Fruit fly (Drosophila melanogaster) whole organism, embryonic: ENCODE data around the gene Tango1.

Experiments used
- CG10209 ChIP-seq: fragments of 200-800 bp; sonication (Bioruptor generic); optimal IDR thresholded peaks from 3 replicates; lab custom pipeline; 2017; ENCODE audit warnings: missing biosample characterization, mild to moderate bottlenecking, missing genetic modification characterization, missing genetic modification reagents
- CG10654 ChIP-seq: fragments of 200-800 bp; sonication (Bioruptor generic); optimal IDR thresholded peaks from 2 replicates; lab custom pipeline; 2016; ENCODE audit warnings: missing biosample characterization, missing genetic modification characterization
- CG10959 ChIP-seq: fragments of 200-800 bp; sonication (Bioruptor generic); IDR thresholded peaks from 2 replicates; pipeline ENCODE4 v1.3.6; 2022; ENCODE audit warnings: missing biosample characterization, missing genetic modification characterization
- CG11085 ChIP-seq: fragments of 200-800 bp; sonication (Bioruptor generic); IDR thresholded peaks from 2 replicates; pipeline ENCODE4 v1.3.6; 2022; ENCODE audit warnings: missing biosample characterization, missing genetic modification characterization
- CG11504 ChIP-seq: fragments of 200-800 bp; sonication (Bioruptor generic); optimal IDR thresholded peaks from 3 replicates; lab custom pipeline; 2019; ENCODE audit warnings: missing biosample characterization, mild to moderate bottlenecking, missing genetic modification characterization, moderate library complexity
- CG12769 ChIP-seq: fragments of 200-800 bp; sonication (Bioruptor generic); optimal IDR thresholded peaks from 2 replicates; lab custom pipeline; 2019; ENCODE audit warnings: missing biosample characterization, mild to moderate bottlenecking, missing genetic modification characterization, moderate library complexity
- CG14014 ChIP-seq: fragments of 200-800 bp; sonication (Bioruptor generic); IDR thresholded peaks from 2 replicates; pipeline ENCODE4 v1.3.6; 2022; ENCODE audit warnings: missing biosample characterization, missing genetic modification characterization
- CG15073 ChIP-seq: fragments of 200-800 bp; sonication (Bioruptor generic); optimal IDR thresholded peaks from 2 replicates; lab custom pipeline; 2016; ENCODE audit warnings: missing biosample characterization, missing genetic modification characterization
- CG15479 ChIP-seq: fragments of 200-800 bp; sonication (Bioruptor generic); optimal IDR thresholded peaks from 3 replicates; lab custom pipeline; 2019; ENCODE audit warnings: missing biosample characterization, mild to moderate bottlenecking, missing genetic modification characterization, moderate library complexity
- CG2116 ChIP-seq: fragments of 200-800 bp; sonication (Bioruptor generic); optimal IDR thresholded peaks from 3 replicates; lab custom pipeline; 2018; ENCODE audit warnings: missing biosample characterization, mild to moderate bottlenecking, missing genetic modification characterization
- CG2129 ChIP-seq: fragments of 200-800 bp; sonication (Bioruptor generic); IDR thresholded peaks from 2 replicates; pipeline ENCODE4 v1.3.6; 2022; ENCODE audit warnings: missing biosample characterization, missing genetic modification characterization; ENCODE audit not compliant: partially characterized antibody
- CG30020 ChIP-seq: fragments of 200-800 bp; optimal IDR thresholded peaks from 2 replicates; lab custom pipeline; 2019; ENCODE audit warnings: missing biosample characterization, mild to moderate bottlenecking, missing genetic modification characterization, moderate library complexity
- CG4328 ChIP-seq: fragments of 200-800 bp; sonication (Bioruptor generic); optimal IDR thresholded peaks from 3 replicates; lab custom pipeline; 2017; ENCODE audit warnings: missing biosample characterization, missing genetic modification reagents, missing genetic modification characterization
- CG7745 ChIP-seq: fragments of 200-800 bp; sonication (Bioruptor generic); optimal IDR thresholded peaks from 2 replicates; lab custom pipeline; 2018; ENCODE audit warnings: missing biosample characterization, mild to moderate bottlenecking, missing genetic modification characterization, moderate library complexity
- CG8281 ChIP-seq: fragments of 200-800 bp; sonication (Bioruptor generic); optimal IDR thresholded peaks from 2 replicates; lab custom pipeline; 2018; ENCODE audit warnings: missing biosample characterization, mild to moderate bottlenecking, missing genetic modification characterization, moderate library complexity
- Chrac-16 ChIP-seq: fragments of 200-800 bp; sonication (Bioruptor generic); optimal IDR thresholded peaks from 3 replicates; lab custom pipeline; 2016; ENCODE audit warnings: missing biosample characterization, missing genetic modification characterization
- Dfd ChIP-seq, 2 experiments: fragments of >200 bp; optimal IDR thresholded peaks; 2 replicates each; lab custom pipeline; 2017; ENCODE audit warnings: missing biosample characterization in 2 of 2, missing genetic modification characterization in 2 of 2
- Eip74EF ChIP-seq, 2 experiments: fragments of 200-800 bp in 1 of 2; fragments of >200 bp in 1 of 2; sonication (Bioruptor generic) in 1 of 2; optimal IDR thresholded peaks; 2 replicates each; lab custom pipeline; 2017 to 2019; ENCODE audit warnings: missing biosample characterization in 2 of 2, missing genetic modification characterization in 2 of 2, mild to moderate bottlenecking in 1 of 2, moderate library complexity in 1 of 2
- GATAe ChIP-seq: fragments of 200-800 bp; sonication (Bioruptor generic); conservative IDR thresholded peaks from 2 replicates; pipeline ENCODE4 v1.3.6; 2022; ENCODE audit warnings: missing biosample characterization, missing genetic modification characterization
- HHEX ChIP-seq: fragments of 200-800 bp; sonication (Bioruptor generic); optimal IDR thresholded peaks from 3 replicates; lab custom pipeline; 2017; ENCODE audit warnings: missing biosample characterization, mild to moderate bottlenecking, missing genetic modification characterization, missing genetic modification reagents
- Pdp1 ChIP-seq, 2 experiments: fragments of 200-800 bp; sonication (Bioruptor generic); optimal IDR thresholded peaks; 3 replicates each; lab custom pipeline; 2016; ENCODE audit warnings: missing biosample characterization in 2 of 2, missing genetic modification characterization in 2 of 2, mild to moderate bottlenecking in 1 of 2, moderate library complexity in 1 of 2
- Scr ChIP-seq: fragments of 200-800 bp; sonication (Bioruptor generic); IDR thresholded peaks from 2 replicates; pipeline ENCODE4 v1.3.6; 2022; ENCODE audit warnings: missing biosample characterization, missing genetic modification characterization; ENCODE audit not compliant: partially characterized antibody
- Stat92E ChIP-seq, 3 experiments: fragments of >200 bp in 2 of 3; fragments of 200-800 bp in 1 of 3; sonication (Bioruptor generic) in 1 of 3; optimal IDR thresholded peaks; 2 replicates each; lab custom pipeline; 2017 to 2019; ENCODE audit warnings: missing biosample characterization in 3 of 3, missing genetic modification characterization in 3 of 3, mild to moderate bottlenecking in 1 of 3, moderate library complexity in 1 of 3
- Trl ChIP-seq, 3 experiments: fragments of >200 bp in 2 of 3; fragments of 200-800 bp in 1 of 3; sonication (Bioruptor generic) in 1 of 3; optimal IDR thresholded peaks; 2 replicates in 1 of 3; 3 replicates in 2 of 3; lab custom pipeline; 2016 to 2017; ENCODE audit warnings: missing biosample characterization in 1 of 3, missing genetic modification characterization in 1 of 3
- amos ChIP-seq: fragments of 200-800 bp; sonication (Bioruptor generic); IDR thresholded peaks from 2 replicates; pipeline ENCODE4 v1.3.6; 2022; ENCODE audit warnings: missing biosample characterization, missing genetic modification characterization; ENCODE audit not compliant: partially characterized antibody
- ara ChIP-seq: fragments of 200-800 bp; sonication (Bioruptor generic); IDR thresholded peaks from 2 replicates; pipeline ENCODE4 v1.3.6; 2022; ENCODE audit warnings: missing biosample characterization, missing genetic modification characterization
- bcd ChIP-seq: fragments of 200-800 bp; sonication (Bioruptor generic); optimal IDR thresholded peaks from 2 replicates; lab custom pipeline; 2017; ENCODE audit warnings: missing biosample characterization, mild to moderate bottlenecking, missing genetic modification characterization
- btn ChIP-seq: fragments of 200-800 bp; sonication (Bioruptor generic); optimal IDR thresholded peaks from 2 replicates; lab custom pipeline; 2016; ENCODE audit warnings: missing biosample characterization, missing genetic modification characterization
- chm ChIP-seq: fragments of 200-800 bp; sonication (Bioruptor generic); IDR thresholded peaks from 2 replicates; pipeline ENCODE4 v1.3.6; 2022; ENCODE audit warnings: missing biosample characterization, missing genetic modification characterization
- chn ChIP-seq: fragments of 200-800 bp; sonication (Bioruptor generic); optimal IDR thresholded peaks from 2 replicates; lab custom pipeline; 2016; ENCODE audit warnings: missing biosample characterization, missing genetic modification characterization
- crp ChIP-seq, 2 experiments: fragments of 200-800 bp; sonication (Bioruptor generic); optimal IDR thresholded peaks; 2 replicates in 1 of 2; 3 replicates in 1 of 2; lab custom pipeline; 2017; ENCODE audit warnings: missing biosample characterization in 2 of 2, missing genetic modification characterization in 2 of 2, mild to moderate bottlenecking in 1 of 2, moderate library complexity in 1 of 2
- dmrt11E ChIP-seq: fragments of 200-800 bp; sonication (Bioruptor generic); optimal IDR thresholded peaks from 3 replicates; lab custom pipeline; 2018; ENCODE audit warnings: missing biosample characterization, mild to moderate bottlenecking, missing genetic modification characterization, moderate library complexity
- en ChIP-seq: fragments of 200-800 bp; sonication (Bioruptor generic); optimal IDR thresholded peaks from 2 replicates; lab custom pipeline; 2016; ENCODE audit warnings: missing biosample characterization, missing genetic modification characterization
- h ChIP-seq: fragments of >200 bp; optimal IDR thresholded peaks from 2 replicates; lab custom pipeline; 2017
- inv ChIP-seq: fragments of 200-800 bp; sonication (Bioruptor generic); IDR thresholded peaks from 2 replicates; pipeline ENCODE4 v1.3.6; 2022; ENCODE audit warnings: missing biosample characterization, missing genetic modification characterization; ENCODE audit not compliant: partially characterized antibody
- kni ChIP-seq: fragments of 200-800 bp; sonication (Bioruptor generic); optimal IDR thresholded peaks from 3 replicates; lab custom pipeline; 2017; ENCODE audit warnings: mild to moderate bottlenecking, missing biosample characterization, missing genetic modification reagents, missing genetic modification characterization
- lbe ChIP-seq: fragments of 200-800 bp; sonication (Bioruptor generic); optimal IDR thresholded peaks from 2 replicates; lab custom pipeline; 2016; ENCODE audit warnings: missing biosample characterization, mild to moderate bottlenecking, missing genetic modification characterization
- luna ChIP-seq: fragments of 200-800 bp; sonication (Bioruptor generic); optimal IDR thresholded peaks from 2 replicates; lab custom pipeline; 2016; ENCODE audit warnings: missing biosample characterization, missing genetic modification characterization
- nerfin-1 ChIP-seq: fragments of 200-800 bp; sonication (Bioruptor generic); optimal IDR thresholded peaks from 3 replicates; lab custom pipeline; 2019; ENCODE audit warnings: missing biosample characterization, mild to moderate bottlenecking, missing genetic modification characterization, moderate library complexity
- nom ChIP-seq: fragments of 200-800 bp; sonication (Bioruptor generic); optimal IDR thresholded peaks from 2 replicates; lab custom pipeline; 2017; ENCODE audit warnings: missing biosample characterization, missing genetic modification characterization, mild to moderate bottlenecking, moderate library complexity, missing genetic modification reagents
- org-1 ChIP-seq: fragments of 200-800 bp; sonication (Bioruptor generic); optimal IDR thresholded peaks from 2 replicates; lab custom pipeline; 2017; ENCODE audit warnings: missing biosample characterization, missing genetic modification characterization
- pfk ChIP-seq: fragments of 200-800 bp; sonication (Bioruptor generic); optimal IDR thresholded peaks from 2 replicates; lab custom pipeline; 2018; ENCODE audit warnings: missing biosample characterization, mild to moderate bottlenecking, missing genetic modification characterization, moderate library complexity
- repo ChIP-seq: fragments of 200-800 bp; sonication (Bioruptor generic); optimal IDR thresholded peaks from 2 replicates; lab custom pipeline; 2016; ENCODE audit warnings: missing biosample characterization, missing genetic modification characterization
- ro ChIP-seq: fragments of 200-800 bp; sonication (Bioruptor generic); IDR thresholded peaks from 2 replicates; pipeline ENCODE4 v1.3.6; 2022; ENCODE audit warnings: missing biosample characterization, missing genetic modification characterization
- shn ChIP-seq: fragments of 200-800 bp; sonication (Bioruptor generic); optimal IDR thresholded peaks from 3 replicates; lab custom pipeline; 2016; ENCODE audit warnings: missing biosample characterization, missing genetic modification characterization
- sr ChIP-seq: fragments of 200-800 bp; sonication (Bioruptor generic); IDR thresholded peaks from 3 replicates; pipeline ENCODE4 v1.3.6; 2022; ENCODE audit warnings: missing biosample characterization, missing genetic modification characterization
- ssp ChIP-seq: fragments of 200-800 bp; sonication (Bioruptor generic); IDR thresholded peaks from 2 replicates; pipeline ENCODE4 v1.3.6; 2022; ENCODE audit warnings: missing biosample characterization, missing genetic modification characterization
- tup ChIP-seq: fragments of 200-800 bp; sonication (Bioruptor generic); optimal IDR thresholded peaks from 2 replicates; lab custom pipeline; 2016; ENCODE audit warnings: missing biosample characterization, mild to moderate bottlenecking, missing genetic modification characterization, moderate library complexity
- unpg ChIP-seq: fragments of 200-800 bp; sonication (Bioruptor generic); optimal IDR thresholded peaks from 3 replicates; lab custom pipeline; 2018; ENCODE audit warnings: missing biosample characterization, mild to moderate bottlenecking, missing genetic modification characterization, moderate library complexity

Gene Tango1

dm6 chr2L:6698387-6698786, 49.2 kb downstream of the Tango1 start (continued):
- TF ChIP-seq CG10959 (GFP tag; lab: Robert Waterston, UW) (no peak), Dfd (GFP tag; optimal IDR thresholded peaks at IDR 0.05; lab: Kevin White, UChicago) (no peak), CG14014 (peak; percentile 58; the same call in 1 of the 2 replicates), CG10209 (peak; percentile 22), ssp (GFP tag; lab: Robert Waterston, UW) (peak; percentile 32; the same call in 1 of the 2 replicates), CG4328 (GFP tag; lab: Kevin White, UChicago) (no peak), CG11504 (tag; lab: Kevin White, UChicago) (peak; percentile 65), Trl (optimal IDR thresholded peaks at IDR 0.05; lab: Kevin White, UChicago) (no peak), Trl (GFP tag; optimal IDR thresholded peaks at IDR 0.05; lab: Kevin White, UChicago) (no peak), ara (GFP tag; lab: Robert Waterston, UW) (peak; percentile 58; the same call in 1 of the 2 replicates), HHEX (peak; percentile 6), CG11085 (0 out of 2 replicates have a peak, but pooled peaks have one; percentile 18), CG30020 (no peak), Pdp1 (GFP tag; optimal IDR thresholded peaks at IDR 0.05; lab: Kevin White, UChicago) (peak; percentile 13 to 39), dmrt11E (peak; percentile 46), tup (GFP tag; lab: Kevin White, UChicago) (no peak), CG10654 (GFP tag; lab: Kevin White, UChicago) (peak; percentile 20), crp (GFP tag; optimal IDR thresholded peaks at IDR 0.05; lab: Kevin White, UChicago) (no peak), bcd (peak; percentile 18), GATAe (GFP tag; lab: Robert Waterston, UW) (no peak), luna (GFP tag; lab: Kevin White, UChicago) (no peak), chm (no peak), Eip74EF (GFP tag; optimal IDR thresholded peaks at IDR 0.05; lab: Kevin White, UChicago) (no peak), Chrac-16 (GFP tag; lab: Kevin White, UChicago) (peak; percentile 17), chn (GFP tag; lab: Kevin White, UChicago) (peak; percentile 42), CG8281 (tag; lab: Kevin White, UChicago) (no peak), inv (no peak), CG2129 (GFP tag; lab: Robert Waterston, UW) (no peak), h (lab: Kevin White, UChicago) (no peak), kni (GFP tag; lab: Kevin White, UChicago) (no peak), CG7745 (no peak), amos (GFP tag; lab: Robert Waterston, UW) (no peak), lbe (GFP tag; lab: Kevin White, UChicago) (peak; percentile 40), CG2116 (GFP tag; lab: Kevin White, UChicago) (no peak), CG12769 (tag; lab: Kevin White, UChicago) (peak; percentile 58), org-1 (no peak), nerfin-1 (tag; lab: Kevin White, UChicago) (no peak), btn (GFP tag; lab: Kevin White, UChicago) (no peak), en (GFP tag; lab: Kevin White, UChicago) (no peak), repo (no peak), sr (GFP tag; lab: Robert Waterston, UW) (no peak), ro (no peak), shn (GFP tag; lab: Kevin White, UChicago) (no peak), CG15479 (no peak), Stat92E (GFP tag; optimal IDR thresholded peaks at IDR 0.05; lab: Kevin White, UChicago) (no peak), pfk (GFP tag; lab: Kevin White, UChicago) (no peak), Scr (GFP tag; lab: Robert Waterston, UW) (no peak), nom (GFP tag; lab: Kevin White, UChicago) (no peak), CG15073 (GFP tag; lab: Kevin White, UChicago) (no peak), unpg (GFP tag; lab: Kevin White, UChicago) (peak; percentile 65)
